Fruit fly (Drosophila melanogaster) whole organism, embryonic: ENCODE data around the gene CG46463.

Source experiments
- ATbp ChIP-seq: fragments of 200-800 bp; sonication (Bioruptor generic); optimal IDR thresholded peaks from 2 replicates; lab custom pipeline; 2017; ENCODE audit warnings: missing biosample characterization, mild to moderate bottlenecking, missing genetic modification characterization, missing genetic modification reagents
- CG10147 ChIP-seq: fragments of 200-800 bp; sonication (Bioruptor generic); optimal IDR thresholded peaks from 2 replicates; lab custom pipeline; 2019; ENCODE audit warnings: missing biosample characterization, mild to moderate bottlenecking, missing genetic modification characterization, moderate library complexity
- CG10267 ChIP-seq: fragments of 200-800 bp; sonication (Bioruptor generic); optimal IDR thresholded peaks from 2 replicates; lab custom pipeline; 2018; ENCODE audit warnings: missing biosample characterization, mild to moderate bottlenecking, missing genetic modification characterization, moderate library complexity
- CG10274 ChIP-seq: fragments of 200-800 bp; sonication (Bioruptor generic); optimal IDR thresholded peaks from 3 replicates; lab custom pipeline; 2017; ENCODE audit warnings: missing biosample characterization, mild to moderate bottlenecking, missing genetic modification characterization
- CG10959 ChIP-seq: fragments of 200-800 bp; sonication (Bioruptor generic); IDR thresholded peaks from 2 replicates; pipeline ENCODE4 v1.3.6; 2022; ENCODE audit warnings: missing biosample characterization, missing genetic modification characterization
- CG13775 ChIP-seq: fragments of 200-800 bp; sonication (Bioruptor generic); optimal IDR thresholded peaks from 3 replicates; lab custom pipeline; 2017; ENCODE audit warnings: missing biosample characterization, mild to moderate bottlenecking, missing genetic modification characterization
- CG14710 ChIP-seq: fragments of 200-800 bp; sonication (Bioruptor generic); optimal IDR thresholded peaks from 3 replicates; lab custom pipeline; 2019; ENCODE audit warnings: missing biosample characterization, mild to moderate bottlenecking, missing genetic modification characterization, moderate library complexity
- CG16815 ChIP-seq: fragments of 200-800 bp; sonication (Bioruptor generic); optimal IDR thresholded peaks from 3 replicates; lab custom pipeline; 2017; ENCODE audit warnings: missing biosample characterization, mild to moderate bottlenecking, missing genetic modification characterization
- CG18011 ChIP-seq: fragments of 200-800 bp; sonication (Bioruptor generic); optimal IDR thresholded peaks from 2 replicates; lab custom pipeline; 2017; ENCODE audit warnings: missing biosample characterization, missing genetic modification characterization, mild to moderate bottlenecking, moderate library complexity, missing genotype
- CG18599 ChIP-seq: fragments of 200-800 bp; sonication (Bioruptor generic); optimal IDR thresholded peaks from 3 replicates; lab custom pipeline; 2017; ENCODE audit warnings: missing biosample characterization, missing genetic modification characterization, mild to moderate bottlenecking, moderate library complexity, missing genetic modification reagents
- CG18764 ChIP-seq: fragments of 200-800 bp; sonication (Bioruptor generic); optimal IDR thresholded peaks from 3 replicates; lab custom pipeline; 2016; ENCODE audit warnings: missing biosample characterization, missing genetic modification characterization
- CG2129 ChIP-seq: fragments of 200-800 bp; sonication (Bioruptor generic); IDR thresholded peaks from 2 replicates; pipeline ENCODE4 v1.3.6; 2022; ENCODE audit warnings: missing biosample characterization, missing genetic modification characterization; ENCODE audit not compliant: partially characterized antibody
- CG32767 ChIP-seq: fragments of 200-800 bp; sonication (Bioruptor generic); IDR thresholded peaks from 2 replicates; pipeline ENCODE4 v1.3.6; 2022; ENCODE audit warnings: missing biosample characterization, missing genetic modification characterization
- CG34376 ChIP-seq: fragments of 200-800 bp; sonication (Bioruptor generic); optimal IDR thresholded peaks from 2 replicates; lab custom pipeline; 2018; ENCODE audit warnings: missing biosample characterization, mild to moderate bottlenecking, missing genetic modification characterization
- CG34422 ChIP-seq: fragments of 200-800 bp; sonication (Bioruptor generic); IDR thresholded peaks from 3 replicates; pipeline ENCODE4 v1.3.6; 2022; ENCODE audit warnings: missing biosample characterization, missing genetic modification characterization
- CG6854 ChIP-seq: fragments of 200-800 bp; sonication (Bioruptor generic); optimal IDR thresholded peaks from 3 replicates; lab custom pipeline; 2017; ENCODE audit warnings: missing biosample characterization, mild to moderate bottlenecking, missing genetic modification characterization
- CG7786 ChIP-seq: fragments of 200-800 bp; sonication (Bioruptor generic); optimal IDR thresholded peaks from 2 replicates; lab custom pipeline; 2016; ENCODE audit warnings: missing biosample characterization, missing genetic modification characterization
- CG8765 ChIP-seq: fragments of 200-800 bp; sonication (Bioruptor generic); IDR thresholded peaks from 2 replicates; pipeline ENCODE4 v1.3.6; 2022; ENCODE audit warnings: missing biosample characterization, missing genetic modification characterization
- CG9215 ChIP-seq: fragments of 200-800 bp; sonication (Bioruptor generic); IDR thresholded peaks from 2 replicates; pipeline ENCODE4 v1.3.6; 2022; ENCODE audit warnings: missing biosample characterization, missing genetic modification characterization
- CG9609 ChIP-seq: fragments of 200-800 bp; sonication (Bioruptor generic); optimal IDR thresholded peaks from 3 replicates; lab custom pipeline; 2016; ENCODE audit warnings: missing biosample characterization, missing genetic modification characterization
- CHES-1-like ChIP-seq: fragments of 200-800 bp; sonication (Bioruptor generic); optimal IDR thresholded peaks from 2 replicates; lab custom pipeline; 2016; ENCODE audit warnings: missing biosample characterization, missing genetic modification characterization
- Hey ChIP-seq: fragments of 200-800 bp; sonication (Bioruptor generic); optimal IDR thresholded peaks from 3 replicates; lab custom pipeline; 2018; ENCODE audit warnings: missing biosample characterization, mild to moderate bottlenecking, missing genetic modification characterization
- NC2β ChIP-seq: fragments of 200-800 bp; sonication (Bioruptor generic); optimal IDR thresholded peaks from 2 replicates; lab custom pipeline; 2016; ENCODE audit warnings: missing biosample characterization, missing genetic modification characterization
- Optix ChIP-seq: fragments of 200-800 bp; sonication (Bioruptor generic); IDR thresholded peaks from 3 replicates; pipeline ENCODE4 v1.3.6; 2022; ENCODE audit warnings: missing biosample characterization, missing genetic modification characterization
- Ptx1 ChIP-seq: fragments of 200-800 bp; sonication (Bioruptor generic); IDR thresholded peaks from 2 replicates; pipeline ENCODE4 v1.3.6; 2022; ENCODE audit warnings: missing biosample characterization, missing genetic modification characterization
- Rfx ChIP-seq: fragments of 200-800 bp; sonication (Bioruptor generic); IDR thresholded peaks from 2 replicates; pipeline ENCODE4 v1.3.6; 2022; ENCODE audit warnings: missing biosample characterization, missing genetic modification characterization
- az2 ChIP-seq: fragments of 200-800 bp; sonication (Bioruptor generic); optimal IDR thresholded peaks from 3 replicates; lab custom pipeline; 2016; ENCODE audit warnings: missing biosample characterization, missing genetic modification characterization
- bcd ChIP-seq: fragments of 200-800 bp; sonication (Bioruptor generic); optimal IDR thresholded peaks from 2 replicates; lab custom pipeline; 2017; ENCODE audit warnings: missing biosample characterization, mild to moderate bottlenecking, missing genetic modification characterization
- bowl ChIP-seq: fragments of 200-800 bp; sonication (Bioruptor generic); IDR thresholded peaks from 2 replicates; pipeline ENCODE4 v1.3.6; 2022; ENCODE audit warnings: missing biosample characterization, missing genetic modification characterization
- bsh ChIP-seq, 2 experiments: fragments of 200-800 bp; sonication (Bioruptor generic); optimal IDR thresholded peaks; 2 replicates each; lab custom pipeline; 2017 to 2018; ENCODE audit warnings: mild to moderate bottlenecking in 2 of 2, missing biosample characterization in 2 of 2, missing genetic modification characterization in 2 of 2, moderate library complexity in 1 of 2
- emc ChIP-seq: fragments of 200-800 bp; sonication (Bioruptor generic); optimal IDR thresholded peaks from 2 replicates; lab custom pipeline; 2016; ENCODE audit warnings: missing biosample characterization, missing genetic modification characterization
- eve ChIP-seq, 2 experiments: fragments of >200 bp; optimal IDR thresholded peaks; 2 replicates each; lab custom pipeline; 2017; ENCODE audit warnings: missing biosample characterization in 2 of 2, missing genetic modification characterization in 2 of 2
- ewg ChIP-seq: fragments of 200-800 bp; sonication (Bioruptor generic); optimal IDR thresholded peaks from 3 replicates; lab custom pipeline; 2017; ENCODE audit warnings: mild to moderate bottlenecking, missing biosample characterization, missing genetic modification reagents, missing genetic modification characterization
- gem ChIP-seq: fragments of 200-800 bp; sonication (Bioruptor generic); optimal IDR thresholded peaks from 2 replicates; lab custom pipeline; 2019; ENCODE audit warnings: missing biosample characterization, mild to moderate bottlenecking, missing genetic modification characterization, moderate library complexity
- gt ChIP-seq: fragments of 200-800 bp; sonication (Bioruptor generic); IDR thresholded peaks from 2 replicates; pipeline ENCODE4 v1.3.6; 2022; ENCODE audit warnings: missing biosample characterization, missing genetic modification characterization
- hbn ChIP-seq: fragments of 200-800 bp; sonication (Bioruptor generic); IDR thresholded peaks from 2 replicates; pipeline ENCODE4 v1.3.6; 2022; ENCODE audit warnings: missing biosample characterization, missing genetic modification characterization; ENCODE audit not compliant: partially characterized antibody
- klu ChIP-seq: fragments of 200-800 bp; sonication (Bioruptor generic); IDR thresholded peaks from 2 replicates; pipeline ENCODE4 v1.3.6; 2022; ENCODE audit warnings: missing biosample characterization, missing genetic modification characterization
- kni ChIP-seq: fragments of 200-800 bp; sonication (Bioruptor generic); optimal IDR thresholded peaks from 3 replicates; lab custom pipeline; 2017; ENCODE audit warnings: mild to moderate bottlenecking, missing biosample characterization, missing genetic modification reagents, missing genetic modification characterization
- lmd ChIP-seq: fragments of 200-800 bp; sonication (Bioruptor generic); IDR thresholded peaks from 2 replicates; pipeline ENCODE4 v1.3.6; 2022; ENCODE audit warnings: missing biosample characterization, missing genetic modification characterization
- luna ChIP-seq: fragments of 200-800 bp; sonication (Bioruptor generic); optimal IDR thresholded peaks from 2 replicates; lab custom pipeline; 2016; ENCODE audit warnings: missing biosample characterization, missing genetic modification characterization
- org-1 ChIP-seq: fragments of 200-800 bp; sonication (Bioruptor generic); optimal IDR thresholded peaks from 2 replicates; lab custom pipeline; 2017; ENCODE audit warnings: missing biosample characterization, missing genetic modification characterization
- rib ChIP-seq: fragments of 200-800 bp; sonication (Bioruptor generic); IDR thresholded peaks from 2 replicates; pipeline ENCODE4 v1.3.6; 2022; ENCODE audit warnings: missing biosample characterization, missing genetic modification characterization
- sd ChIP-seq: fragments of 200-800 bp; sonication (Bioruptor generic); optimal IDR thresholded peaks from 3 replicates; lab custom pipeline; 2018; ENCODE audit warnings: missing biosample characterization, mild to moderate bottlenecking, missing genetic modification characterization, moderate library complexity
- slou ChIP-seq: fragments of 200-800 bp; sonication (Bioruptor generic); optimal IDR thresholded peaks from 3 replicates; lab custom pipeline; 2016; ENCODE audit warnings: missing biosample characterization, missing genetic modification characterization
- sug ChIP-seq: fragments of 200-800 bp; optimal IDR thresholded peaks from 2 replicates; lab custom pipeline; 2019; ENCODE audit warnings: missing biosample characterization, mild to moderate bottlenecking, missing genetic modification characterization, moderate library complexity
- tup ChIP-seq: fragments of 200-800 bp; sonication (Bioruptor generic); optimal IDR thresholded peaks from 2 replicates; lab custom pipeline; 2016; ENCODE audit warnings: missing biosample characterization, mild to moderate bottlenecking, missing genetic modification characterization, moderate library complexity
- vfl ChIP-seq: fragments of 200-800 bp; sonication (Bioruptor generic); optimal IDR thresholded peaks from 2 replicates; lab custom pipeline; 2016; ENCODE audit warnings: missing biosample characterization, missing genetic modification characterization
- vnd ChIP-seq: fragments of 200-800 bp; sonication (Bioruptor generic); IDR thresholded peaks from 3 replicates; pipeline ENCODE4 v1.3.6; 2022; ENCODE audit warnings: missing biosample characterization, missing genetic modification characterization; ENCODE audit not compliant: partially characterized antibody
- vvl ChIP-seq: fragments of 200-800 bp; sonication (Bioruptor generic); IDR thresholded peaks from 2 replicates; pipeline ENCODE4 v1.3.6; 2022; ENCODE audit warnings: missing biosample characterization, missing genetic modification characterization
- wek ChIP-seq: fragments of 200-800 bp; sonication (Bioruptor generic); optimal IDR thresholded peaks from 3 replicates; lab custom pipeline; 2018; ENCODE audit warnings: missing biosample characterization, mild to moderate bottlenecking, missing genetic modification characterization, moderate library complexity
- zen2 ChIP-seq: fragments of 200-800 bp; sonication (Bioruptor generic); IDR thresholded peaks from 3 replicates; pipeline ENCODE4 v1.3.6; 2022; ENCODE audit warnings: missing biosample characterization, missing genetic modification characterization; ENCODE audit not compliant: partially characterized antibody

Gene CG46463

dm6 chr3L:3450410-3450809, 10.7 kb upstream of the CG46463 start (continued):
- TF ChIP-seq Ptx1 (GFP tag; lab: Robert Waterston, UW) (0 out of 2 replicates have a peak, but pooled peaks have one; percentile 20), CG6854 (no peak), rib (no peak), zen2 (no peak), klu (GFP tag; lab: Robert Waterston, UW) (no peak), bcd (GFP tag; lab: Kevin White, UChicago) (no peak), az2 (GFP tag; lab: Kevin White, UChicago) (peak; percentile 51), org-1 (GFP tag; lab: Kevin White, UChicago) (no peak), ewg (GFP tag; lab: Kevin White, UChicago) (no peak), CG14710 (tag; lab: Kevin White, UChicago) (no peak), CG10959 (GFP tag; lab: Robert Waterston, UW) (no peak), vnd (GFP tag; lab: Robert Waterston, UW) (no peak), bsh (GFP tag; optimal IDR thresholded peaks at IDR 0.05; lab: Kevin White, UChicago) (peak in 1 of 2 experiments; percentile 54), hbn (no peak), CG10147 (GFP tag; lab: Kevin White, UChicago) (peak; percentile 14), CHES-1-like (GFP tag; lab: Kevin White, UChicago) (no peak), tup (GFP tag; lab: Kevin White, UChicago) (no peak), gt (no peak), CG10267 (tag; lab: Kevin White, UChicago) (peak; percentile 34), Rfx (GFP tag; lab: Robert Waterston, UW) (0 out of 2 replicates have a peak, but pooled peaks have one; percentile 40), CG7786 (GFP tag; lab: Kevin White, UChicago) (peak; percentile 41), Optix (GFP tag; lab: Robert Waterston, UW) (no peak), CG9215 (GFP tag; lab: Robert Waterston, UW) (no peak), ATbp (GFP tag; lab: Kevin White, UChicago) (peak; percentile 19), kni (GFP tag; lab: Kevin White, UChicago) (no peak), lmd (GFP tag; lab: Robert Waterston, UW) (no peak; the same call in 1 of the 2 replicates), emc (GFP tag; lab: Kevin White, UChicago) (no peak), sug (tag; lab: Kevin White, UChicago) (no peak), CG18764 (no peak), CG34422 (GFP tag; lab: Robert Waterston, UW) (no peak), slou (GFP tag; lab: Kevin White, UChicago) (no peak), CG10274 (GFP tag; lab: Kevin White, UChicago) (no peak), bowl (GFP tag; lab: Robert Waterston, UW) (no peak), wek (GFP tag; lab: Kevin White, UChicago) (no peak), eve (GFP tag; optimal IDR thresholded peaks at IDR 0.05; lab: Kevin White, UChicago) (no peak), CG13775 (GFP tag; lab: Kevin White, UChicago) (peak; percentile 22), CG16815 (GFP tag; lab: Kevin White, UChicago) (no peak), CG34376 (GFP tag; lab: Kevin White, UChicago) (no peak), sd (tag; lab: Kevin White, UChicago) (no peak), CG18011 (GFP tag; lab: Kevin White, UChicago) (no peak), CG32767 (GFP tag; lab: Robert Waterston, UW) (no peak), vvl (GFP tag; lab: Robert Waterston, UW) (0 out of 2 replicates have a peak, but pooled peaks have one; percentile 11), CG2129 (no peak), luna (GFP tag; lab: Kevin White, UChicago) (no peak), gem (peak; percentile 65), Hey (tag; lab: Kevin White, UChicago) (no peak), vfl (GFP tag; lab: Kevin White, UChicago) (no peak), CG8765 (no peak), CG18599 (GFP tag; lab: Kevin White, UChicago) (peak; percentile 26), CG9609 (GFP tag; lab: Kevin White, UChicago) (peak; percentile 4), NC2β (GFP tag; lab: Kevin White, UChicago) (no peak)
